Fruit fly (Drosophila melanogaster): Measurements from ENCODE around the gene CG4074.

The CG4074 gene

dm6 chr3L:20784394-20784793 is 15.1 kb upstream of the CG4074 start:
- no peak for TF ChIP-seq CG32121 (GFP tag; IDR thresholded peaks at IDR 0.05)
- 0 out of 2 replicates have a peak, but pooled peaks have one; percentile 8 for TF ChIP-seq Ets98B (GFP tag; IDR thresholded peaks at IDR 0.05)

dm6 chr3L:20778224-20779063 is 9.1 kb upstream of the CG4074 start, which contains the start of the genes Pex16 and Pex14:
TSS of gene Pex16 (minus strand) at chr3L:20778264.
TSS of gene Pex14 (plus strand) at chr3L:20778799.
- TF ChIP-seq EcR (GFP tag; optimal IDR thresholded peaks at IDR 0.05) = no peak
- peak; percentile 54 for TF ChIP-seq Snoo (tag; optimal IDR thresholded peaks at IDR 0.05)
- peak; percentile 52 for TF ChIP-seq CG9948 (tag; optimal IDR thresholded peaks at IDR 0.05)
- no peak for TF ChIP-seq CG12605 (GFP tag; IDR thresholded peaks at IDR 0.05)
- no peak for TF ChIP-seq D1 (tag; optimal IDR thresholded peaks at IDR 0.05)
- TF ChIP-seq Pif1B (GFP tag; optimal IDR thresholded peaks at IDR 0.05) = no peak
- TF ChIP-seq CG10348 (GFP tag; IDR thresholded peaks at IDR 0.05) = no peak
- peak; percentile 38 for TF ChIP-seq CG34367 (tag; optimal IDR thresholded peaks at IDR 0.05)
- TF ChIP-seq CG4496 (GFP tag; IDR thresholded peaks at IDR 0.05) = peak; percentile 81
- TF ChIP-seq CG8301 (tag; optimal IDR thresholded peaks at IDR 0.05) = peak; percentile 51
- TF ChIP-seq rn (GFP tag; IDR thresholded peaks at IDR 0.05) = peak; percentile 58
- TF ChIP-seq CG13204 (GFP tag; optimal IDR thresholded peaks at IDR 0.05) = no peak
- peak; percentile 49 for TF ChIP-seq CG17806 (tag; optimal IDR thresholded peaks at IDR 0.05)
- peak; percentile 74 for TF ChIP-seq fd96Ca (GFP tag; IDR thresholded peaks at IDR 0.05)
- TF ChIP-seq CG8159 (tag; optimal IDR thresholded peaks at IDR 0.05) = peak; percentile 64
- no peak for TF ChIP-seq Pif1A (GFP tag; optimal IDR thresholded peaks at IDR 0.05)
- TF ChIP-seq CG15710 (tag; optimal IDR thresholded peaks at IDR 0.05) = peak; percentile 53
- TF ChIP-seq CG14655 (GFP tag; optimal IDR thresholded peaks at IDR 0.05) = no peak
- TF ChIP-seq gl (tag; optimal IDR thresholded peaks at IDR 0.05) = no peak
- TF ChIP-seq CG32121 (GFP tag; IDR thresholded peaks at IDR 0.05) = peak; percentile 39; the same call in 1 of the 2 replicates
- no peak for TF ChIP-seq Ets98B (GFP tag; IDR thresholded peaks at IDR 0.05)

dm6 chr3L:20777496-20777895 is 8.2 kb upstream of the CG4074 start:
- TF ChIP-seq EcR (GFP tag; optimal IDR thresholded peaks at IDR 0.05) = no peak
- no peak for TF ChIP-seq CG8301 (tag; optimal IDR thresholded peaks at IDR 0.05)
- no peak for TF ChIP-seq CG17806 (tag; optimal IDR thresholded peaks at IDR 0.05)
- no peak for TF ChIP-seq CG12605 (GFP tag; IDR thresholded peaks at IDR 0.05)
- no peak for TF ChIP-seq CG15710 (tag; optimal IDR thresholded peaks at IDR 0.05)
- TF ChIP-seq Ets98B (GFP tag; IDR thresholded peaks at IDR 0.05) = no peak
- no peak for TF ChIP-seq CG8159 (tag; optimal IDR thresholded peaks at IDR 0.05)
- no peak for TF ChIP-seq Pif1A (GFP tag; optimal IDR thresholded peaks at IDR 0.05)
- TF ChIP-seq Pif1B (GFP tag; optimal IDR thresholded peaks at IDR 0.05) = no peak
- TF ChIP-seq gl (tag; optimal IDR thresholded peaks at IDR 0.05) = no peak
- TF ChIP-seq fd96Ca (GFP tag; IDR thresholded peaks at IDR 0.05) = no peak
- TF ChIP-seq CG10348 (GFP tag; IDR thresholded peaks at IDR 0.05) = no peak
- TF ChIP-seq D1 (tag; optimal IDR thresholded peaks at IDR 0.05) = no peak
- TF ChIP-seq Snoo (tag; optimal IDR thresholded peaks at IDR 0.05) = no peak
- no peak for TF ChIP-seq CG14655 (GFP tag; optimal IDR thresholded peaks at IDR 0.05)
- TF ChIP-seq CG9948 (tag; optimal IDR thresholded peaks at IDR 0.05) = no peak

- TF ChIP-seq CG15710 (tag; optimal IDR thresholded peaks at IDR 0.05) (no peak), CG34367 (tag; optimal IDR thresholded peaks at IDR 0.05) (no peak), CG12605 (GFP tag; IDR thresholded peaks at IDR 0.05) (no peak), CG32121 (GFP tag; IDR thresholded peaks at IDR 0.05) (no peak), rn (GFP tag; IDR thresholded peaks at IDR 0.05) (no peak)
Measured at dm6 chr3L:20772647-20773015, 3.3 kb upstream of the CG4074 start.

dm6 chr3L:20771891-20772646 is 2.8 kb upstream of the CG4074 start:
- peak; percentile 89 for TF ChIP-seq CG4496 (GFP tag; IDR thresholded peaks at IDR 0.05)
- peak; percentile 79 for TF ChIP-seq CG34367 (tag; optimal IDR thresholded peaks at IDR 0.05)
- TF ChIP-seq CG10348 (GFP tag; IDR thresholded peaks at IDR 0.05) = no peak
- peak; percentile 69 for TF ChIP-seq rn (GFP tag; IDR thresholded peaks at IDR 0.05)
- TF ChIP-seq CG15710 (tag; optimal IDR thresholded peaks at IDR 0.05) = peak; percentile 73
- TF ChIP-seq Ets98B (GFP tag; IDR thresholded peaks at IDR 0.05) = peak; percentile 88
- TF ChIP-seq CG12605 (GFP tag; IDR thresholded peaks at IDR 0.05) = peak; percentile 89
- TF ChIP-seq CG8301 (tag; optimal IDR thresholded peaks at IDR 0.05) = peak; percentile 84
- peak; percentile 86 for TF ChIP-seq CG32121 (GFP tag; IDR thresholded peaks at IDR 0.05)
- TF ChIP-seq EcR (GFP tag; optimal IDR thresholded peaks at IDR 0.05) = no peak
- peak; percentile 67 for TF ChIP-seq Snoo (tag; optimal IDR thresholded peaks at IDR 0.05)
- TF ChIP-seq D1 (tag; optimal IDR thresholded peaks at IDR 0.05) = no peak
- peak; percentile 80 for TF ChIP-seq CG14655 (GFP tag; optimal IDR thresholded peaks at IDR 0.05)
- peak; percentile 76 for TF ChIP-seq CG9948 (tag; optimal IDR thresholded peaks at IDR 0.05)
- peak; percentile 52 for TF ChIP-seq gl (tag; optimal IDR thresholded peaks at IDR 0.05)
- TF ChIP-seq CG17806 (tag; optimal IDR thresholded peaks at IDR 0.05) = peak; percentile 81
- TF ChIP-seq CG13204 (GFP tag; optimal IDR thresholded peaks at IDR 0.05) = no peak
- peak; percentile 67; the same call in 2 of the 3 replicates for TF ChIP-seq fd96Ca (GFP tag; IDR thresholded peaks at IDR 0.05)
- TF ChIP-seq Pif1B (GFP tag; optimal IDR thresholded peaks at IDR 0.05) = peak; percentile 86
- peak; percentile 77 for TF ChIP-seq CG8159 (tag; optimal IDR thresholded peaks at IDR 0.05)
- peak; percentile 84 for TF ChIP-seq Pif1A (GFP tag; optimal IDR thresholded peaks at IDR 0.05)

All from whole organism, pupa.